Worm (Caenorhabditis elegans): ENCODE measurements around the gene K08H2.4.
"Not testable (repeated sequence)": the region's sequence is repeated elsewhere in the genome, so short reads cannot be mapped to it uniquely, and the experiment has no call there.

- TF ChIP-seq tbx-11 (GFP tag; IDR thresholded peaks at IDR 0.05); ceh-36 (tag; optimal IDR thresholded peaks at IDR 0.05); flt-1 (GFP tag; IDR thresholded peaks at IDR 0.05); ama-1 (optimal IDR thresholded peaks at IDR 0.05); hmg-4 (GFP tag; optimal IDR thresholded peaks at IDR 0.05): not testable (repeated sequence)
- 0 out of 2 replicates have a peak, but pooled peaks have one; percentile 8 for TF ChIP-seq pes-1 (GFP tag; IDR thresholded peaks at IDR 0.05)
Measured at ce11 chrX:13261037-13261592, 22.8 kb downstream of the K08H2.4 start.
